Worm (Caenorhabditis elegans): ENCODE results near the gene Y97E10AL.1.
A peak's percentile ranks its signal among the peaks of the same experiment; 100 is the strongest.

The Y97E10AL.1 gene

ce11 chrV:8000929-8001513 lies 15.1 kb downstream of the Y97E10AL.1 start, which contains the start of gene Y97E10AR.1 (continued):
- TF ChIP-seq T20F7.1 (GFP tag; optimal IDR thresholded peaks at IDR 0.05), result peak; percentile 74
- TF ChIP-seq duxl-1 (tag; optimal IDR thresholded peaks at IDR 0.05; ENCODE audit: poor library complexity), result no peak
- TF ChIP-seq F10B5.3 (tag; optimal IDR thresholded peaks at IDR 0.05), result no peak
- peak in 1 of 2 experiments; percentile 86 for TF ChIP-seq mdl-1 (tag; optimal IDR thresholded peaks at IDR 0.05)
- TF ChIP-seq ama-1 (optimal IDR thresholded peaks at IDR 0.05), result no peak
- no peak for TF ChIP-seq F26F4.8 (GFP tag; conservative IDR thresholded peaks at IDR 0.05)
- TF ChIP-seq nhr-6 (tag; optimal IDR thresholded peaks at IDR 0.05), result no peak
- no peak for TF ChIP-seq nhr-10 (tag; optimal IDR thresholded peaks at IDR 0.05)
- no peak for TF ChIP-seq Y5F2A.4 (GFP tag; optimal IDR thresholded peaks at IDR 0.05)
- peak; percentile 86 for TF ChIP-seq gei-8 (GFP tag; optimal IDR thresholded peaks at IDR 0.05)
- 0 out of 2 replicates have a peak, but pooled peaks have one; percentile 39 for TF ChIP-seq T26A8.4 (GFP tag; IDR thresholded peaks at IDR 0.05)
- peak; percentile 97 for TF ChIP-seq hlh-11 (tag; optimal IDR thresholded peaks at IDR 0.05)
- TF ChIP-seq ctbp-1 (GFP tag; IDR thresholded peaks at IDR 0.05), result peak; percentile 83
- TF ChIP-seq snpc-4 (tag; optimal IDR thresholded peaks at IDR 0.05), result no peak
- no peak for TF ChIP-seq zfp-2 (tag; optimal IDR thresholded peaks at IDR 0.05)
- peak; percentile 39 for TF ChIP-seq dpl-1 (GFP tag; optimal IDR thresholded peaks at IDR 0.05)
- TF ChIP-seq sdz-12 (GFP tag; optimal IDR thresholded peaks at IDR 0.05), result no peak
- no peak for TF ChIP-seq skn-1 (tag; optimal IDR thresholded peaks at IDR 0.05)
- TF ChIP-seq ZK337.2 (GFP tag; IDR thresholded peaks at IDR 0.05), result no peak
- peak; percentile 73 for TF ChIP-seq dve-1 (tag; optimal IDR thresholded peaks at IDR 0.05; ENCODE audit: insufficient read depth)
- no peak for TF ChIP-seq lin-39 (tag; optimal IDR thresholded peaks at IDR 0.05)
- TF ChIP-seq daf-16 (GFP tag; optimal IDR thresholded peaks at IDR 0.05), result peak in 1 of 2 experiments; percentile 75
- TF ChIP-seq daf-16 (tag; optimal IDR thresholded peaks at IDR 0.05), result peak; percentile 87
- TF ChIP-seq R02D3.7 (tag; optimal IDR thresholded peaks at IDR 0.05), result no peak
- no peak for TF ChIP-seq cey-2 (tag; optimal IDR thresholded peaks at IDR 0.05; ENCODE audit: borderline replicate concordance, insufficient read depth)
- no peak for TF ChIP-seq ztf-7 (tag; optimal IDR thresholded peaks at IDR 0.05)
- no peak for TF ChIP-seq daf-19 (GFP tag; conservative IDR thresholded peaks at IDR 0.05)
- TF ChIP-seq mxl-3 (GFP tag; optimal IDR thresholded peaks at IDR 0.05), result peak; percentile 75
- no peak for TF ChIP-seq dmd-8 (GFP tag; IDR thresholded peaks at IDR 0.05)
- TF ChIP-seq daf-12 (tag; optimal IDR thresholded peaks at IDR 0.05), result no peak
- no peak for TF ChIP-seq nhr-237 (tag; optimal IDR thresholded peaks at IDR 0.05)
- TF ChIP-seq nhr-77 (tag; optimal IDR thresholded peaks at IDR 0.05), result peak; percentile 76
- TF ChIP-seq F49E8.2 (tag; optimal IDR thresholded peaks at IDR 0.05; ENCODE audit: borderline replicate concordance), result no peak
- no peak for TF ChIP-seq madf-5 (GFP tag; IDR thresholded peaks at IDR 0.05)
- TF ChIP-seq egl-27 (tag; optimal IDR thresholded peaks at IDR 0.05), result no peak
- no peak for TF ChIP-seq lin-15B (tag; optimal IDR thresholded peaks at IDR 0.05)
- peak; percentile 99 for TF ChIP-seq aha-1 (tag)
- TF ChIP-seq tag-97 (GFP tag; IDR thresholded peaks at IDR 0.05), result no peak
- TF ChIP-seq snpc-1.2 (GFP tag; IDR thresholded peaks at IDR 0.05), result no peak
- no peak for TF ChIP-seq fos-1 (tag; optimal IDR thresholded peaks at IDR 0.05)
- no peak for TF ChIP-seq ZK546.5 (tag; optimal IDR thresholded peaks at IDR 0.05)
- TF ChIP-seq fkh-10 (GFP tag; optimal IDR thresholded peaks at IDR 0.05), result peak; percentile 39
- TF ChIP-seq lin-38 (GFP tag; IDR thresholded peaks at IDR 0.05), result no peak
- TF ChIP-seq mdt-29 (GFP tag; IDR thresholded peaks at IDR 0.05), result no peak
- peak; percentile 42 for TF ChIP-seq mes-2 (tag; optimal IDR thresholded peaks at IDR 0.05; ENCODE audit: poor library complexity, severe bottlenecking)
- no peak for TF ChIP-seq nhr-25 (tag; optimal IDR thresholded peaks at IDR 0.05; ENCODE audit: borderline replicate concordance, insufficient read depth)
- peak; percentile 85 for TF ChIP-seq hmg-1.1 (GFP tag; IDR thresholded peaks at IDR 0.05)
- no peak for TF ChIP-seq dmd-9 (GFP tag; IDR thresholded peaks at IDR 0.05)
- no peak for TF ChIP-seq lir-3 (tag; optimal IDR thresholded peaks at IDR 0.05)
- TF ChIP-seq F37D6.2 (tag; optimal IDR thresholded peaks at IDR 0.05), result peak; percentile 34
- TF ChIP-seq Y75B8A.6 (GFP tag; IDR thresholded peaks at IDR 0.05), result no peak

All from whole organism, L4 larva.